Fruit fly (Drosophila melanogaster) whole organism, prepupa: ENCODE results near the gene Mfap1.

Experiments
- Blimp-1 ChIP-seq: fragments of 200-800 bp; sonication (Bioruptor generic); optimal IDR thresholded peaks from 3 replicates; lab custom pipeline; 2017; ENCODE audit warnings: missing biosample characterization, missing genetic modification characterization, mild to moderate bottlenecking, moderate library complexity, missing genetic modification reagents
- CG10631 ChIP-seq: fragments of 200-800 bp; sonication (Bioruptor generic); optimal IDR thresholded peaks from 2 replicates; lab custom pipeline; 2016; ENCODE audit warnings: missing biosample characterization, missing genetic modification characterization
- CG11762 ChIP-seq: fragments of 200-800 bp; sonication (Bioruptor generic); optimal IDR thresholded peaks from 3 replicates; lab custom pipeline; 2016; ENCODE audit warnings: missing biosample characterization, missing genetic modification characterization; ENCODE audit not compliant: insufficient read depth
- CG11902 ChIP-seq: fragments of 200-800 bp; sonication (Bioruptor generic); optimal IDR thresholded peaks from 3 replicates; lab custom pipeline; 2016; ENCODE audit warnings: missing biosample characterization, missing genetic modification characterization
- CG16779 ChIP-seq: fragments of 200-800 bp; sonication (Bioruptor generic); optimal IDR thresholded peaks from 3 replicates; lab custom pipeline; 2017; ENCODE audit warnings: missing biosample characterization, mild to moderate bottlenecking, missing genetic modification characterization
- CG31627 ChIP-seq: fragments of 200-800 bp; sonication (Bioruptor generic); optimal IDR thresholded peaks from 3 replicates; lab custom pipeline; 2016; ENCODE audit warnings: missing biosample characterization, missing genetic modification characterization
- CG3919 ChIP-seq: fragments of 200-800 bp; sonication (Bioruptor generic); optimal IDR thresholded peaks from 3 replicates; lab custom pipeline; 2016; ENCODE audit warnings: missing biosample characterization, missing genetic modification characterization
- CG6163 ChIP-seq: fragments of 200-800 bp; sonication (Bioruptor generic); IDR thresholded peaks from 3 replicates; pipeline ENCODE4 v1.3.6; 2022; ENCODE audit warnings: missing biosample characterization, missing genetic modification characterization
- CG6808 ChIP-seq: fragments of 200-800 bp; sonication (Bioruptor generic); optimal IDR thresholded peaks from 3 replicates; lab custom pipeline; 2017; ENCODE audit warnings: missing biosample characterization, missing genetic modification characterization, mild to moderate bottlenecking, moderate library complexity, missing genetic modification reagents
- CG7368 ChIP-seq: fragments of 200-800 bp; sonication (Bioruptor generic); optimal IDR thresholded peaks from 3 replicates; lab custom pipeline; 2016; ENCODE audit warnings: missing biosample characterization, missing genetic modification characterization
- CG8119 ChIP-seq: fragments of 200-800 bp; sonication (Bioruptor generic); IDR thresholded peaks from 3 replicates; pipeline ENCODE4 v1.3.6; 2022; ENCODE audit warnings: missing biosample characterization, missing genetic modification characterization
- CG8632 ChIP-seq: fragments of 200-800 bp; sonication (Bioruptor generic); optimal IDR thresholded peaks from 3 replicates; lab custom pipeline; 2016; ENCODE audit warnings: missing biosample characterization, missing genetic modification characterization
- CG9139 ChIP-seq: fragments of 200-800 bp; sonication (Bioruptor generic); optimal IDR thresholded peaks from 3 replicates; lab custom pipeline; 2017; ENCODE audit warnings: missing biosample characterization, mild to moderate bottlenecking, missing genetic modification characterization
- Eip78C ChIP-seq: fragments of 200-800 bp; sonication (Bioruptor generic); peaks from one replicate; lab custom pipeline; 2016; ENCODE audit warnings: missing biosample characterization, missing genetic modification characterization
- Eip93F ChIP-seq: fragments of 200-800 bp; sonication (Bioruptor generic); optimal IDR thresholded peaks from 2 replicates; lab custom pipeline; 2016; ENCODE audit warnings: missing biosample characterization, mild to moderate bottlenecking, missing genetic modification characterization
- Ets21C ChIP-seq: fragments of 200-800 bp; sonication (Bioruptor generic); optimal IDR thresholded peaks from 3 replicates; lab custom pipeline; 2016; ENCODE audit warnings: missing biosample characterization, missing genetic modification characterization
- Gug ChIP-seq: fragments of 200-800 bp; sonication (Bioruptor generic); IDR thresholded peaks from 2 replicates; pipeline ENCODE4 v1.3.6; 2022; ENCODE audit warnings: missing biosample characterization, missing genetic modification characterization
- Hr38 ChIP-seq: sonication (Bioruptor generic); optimal IDR thresholded peaks from 2 replicates; lab custom pipeline; 2016; ENCODE audit warnings: missing biosample characterization, missing genetic modification characterization
- OdsH ChIP-seq: fragments of 200-800 bp; sonication (Bioruptor generic); optimal IDR thresholded peaks from 3 replicates; lab custom pipeline; 2016; ENCODE audit warnings: missing biosample characterization, missing genetic modification characterization
- Smox ChIP-seq: fragments of 200-800 bp; sonication (Bioruptor generic); optimal IDR thresholded peaks from 3 replicates; lab custom pipeline; 2016; ENCODE audit warnings: missing biosample characterization, missing genetic modification characterization
- Sox102F ChIP-seq: fragments of 200-800 bp; sonication (Bioruptor generic); optimal IDR thresholded peaks from 2 replicates; lab custom pipeline; 2016; ENCODE audit warnings: missing biosample characterization, mild to moderate bottlenecking, missing genetic modification characterization
- Sox15 ChIP-seq: fragments of 200-800 bp; sonication (Bioruptor generic); optimal IDR thresholded peaks from 3 replicates; lab custom pipeline; 2016; ENCODE audit warnings: missing biosample characterization, missing genetic modification characterization
- acj6 ChIP-seq: fragments of 200-800 bp; sonication (Bioruptor generic); optimal IDR thresholded peaks from 3 replicates; lab custom pipeline; 2016; ENCODE audit warnings: missing biosample characterization, missing genetic modification characterization
- cyc ChIP-seq: fragments of 200-800 bp; sonication (Bioruptor generic); optimal IDR thresholded peaks from 3 replicates; lab custom pipeline; 2016; ENCODE audit warnings: missing biosample characterization, missing genetic modification characterization
- dac ChIP-seq: fragments of 200-800 bp; sonication (Bioruptor generic); optimal IDR thresholded peaks from 2 replicates; lab custom pipeline; 2017; ENCODE audit warnings: missing biosample characterization, mild to moderate bottlenecking, missing genetic modification characterization
- eg ChIP-seq: fragments of 200-800 bp; sonication (Bioruptor generic); IDR thresholded peaks from 3 replicates; pipeline ENCODE4 v1.3.6; 2022; ENCODE audit warnings: missing biosample characterization, missing genetic modification characterization
- esn ChIP-seq: fragments of 200-800 bp; sonication (Bioruptor generic); optimal IDR thresholded peaks from 2 replicates; lab custom pipeline; 2016; ENCODE audit warnings: missing biosample characterization, mild to moderate bottlenecking, missing genetic modification characterization, moderate library complexity
- fd59A ChIP-seq: fragments of 200-800 bp; sonication (Bioruptor generic); optimal IDR thresholded peaks from 2 replicates; lab custom pipeline; 2017; ENCODE audit warnings: missing biosample characterization, mild to moderate bottlenecking, missing genetic modification characterization, missing genetic modification reagents
- net ChIP-seq: fragments of 200-800 bp; sonication (Bioruptor generic); optimal IDR thresholded peaks from 3 replicates; lab custom pipeline; 2016; ENCODE audit warnings: missing biosample characterization, missing genetic modification characterization
- spab ChIP-seq: fragments of 200-800 bp; sonication (Bioruptor generic); optimal IDR thresholded peaks from 2 replicates; lab custom pipeline; 2017; ENCODE audit warnings: missing biosample characterization, mild to moderate bottlenecking, missing genetic modification characterization, missing genetic modification reagents
- ss ChIP-seq, 2 experiments: fragments of 200-800 bp; sonication (Bioruptor generic); optimal IDR thresholded peaks; 2 replicates in 1 of 2; 3 replicates in 1 of 2; lab custom pipeline; 2017 to 2018; ENCODE audit warnings: mild to moderate bottlenecking in 2 of 2, missing biosample characterization in 2 of 2, missing genetic modification characterization in 2 of 2, moderate library complexity in 1 of 2
- svp ChIP-seq: fragments of 200-800 bp; sonication (Bioruptor generic); peaks from one replicate; lab custom pipeline; 2016; ENCODE audit warnings: missing biosample characterization, missing genetic modification characterization
- vri ChIP-seq: fragments of 200-800 bp; sonication (Bioruptor generic); optimal IDR thresholded peaks from 3 replicates; lab custom pipeline; 2016; ENCODE audit warnings: missing biosample characterization, mild to moderate bottlenecking, missing genetic modification characterization

Mfap1 gene

dm6 chr3L:1940843-1941418 lies at the start of gene Mfap1:
Gene Mfap1 (plus strand): TSS chr3L:1941068.
- TF ChIP-seq Sox15 (GFP tag; lab: Kevin White, UChicago) (no peak), cyc (GFP tag; lab: Kevin White, UChicago) (peak; percentile 0), CG10631 (GFP tag; lab: Kevin White, UChicago) (no peak), esn (GFP tag; lab: Kevin White, UChicago) (peak; percentile 8), net (no peak), Blimp-1 (GFP tag; lab: Kevin White, UChicago) (no peak), acj6 (GFP tag; lab: Kevin White, UChicago) (no peak), Eip78C (no peak), dac (GFP tag; lab: Kevin White, UChicago) (no peak), Gug (GFP tag; lab: Robert Waterston, UW) (no peak)
- TF ChIP-seq, all 60 proteins: peak for 2

- TF ChIP-seq vri (no peak), CG3919 (GFP tag; lab: Kevin White, UChicago) (no peak), CG16779 (tag; lab: Kevin White, UChicago) (no peak), CG8119 (GFP tag; lab: Robert Waterston, UW) (no peak), OdsH (GFP tag; lab: Kevin White, UChicago) (no peak), Sox15 (GFP tag; lab: Kevin White, UChicago) (no peak), spab (GFP tag; lab: Kevin White, UChicago) (no peak), esn (GFP tag; lab: Kevin White, UChicago) (no peak), CG31627 (GFP tag; lab: Kevin White, UChicago) (no peak), Hr38 (no peak), Ets21C (no peak)
Measured at dm6 chr3L:1891914-1892313, 49.0 kb upstream of the Mfap1 start.

- no peak for TF ChIP-seq Sox102F (GFP tag; lab: Kevin White, UChicago)
- TF ChIP-seq acj6 (GFP tag; lab: Kevin White, UChicago) = peak; percentile 5
- no peak for TF ChIP-seq CG16779 (tag; lab: Kevin White, UChicago)
- TF ChIP-seq ss (GFP tag; optimal IDR thresholded peaks at IDR 0.05; lab: Kevin White, UChicago) = no peak
- no peak for TF ChIP-seq Smox (GFP tag; lab: Kevin White, UChicago)
- TF ChIP-seq CG8632 (GFP tag; lab: Kevin White, UChicago) = no peak
- TF ChIP-seq Eip78C = peak; percentile 3
- no peak for TF ChIP-seq CG11762 (GFP tag; lab: Kevin White, UChicago)
- peak; percentile 92 for TF ChIP-seq svp (GFP tag; lab: Kevin White, UChicago)
- TF ChIP-seq, all 60 proteins: peak for 3
Measured at dm6 chr3L:1897709-1898108, 43.2 kb upstream of the Mfap1 start.

- TF ChIP-seq Eip93F (no peak), Ets21C (no peak), eg (GFP tag; lab: Robert Waterston, UW) (no peak), CG9139 (GFP tag; lab: Kevin White, UChicago) (no peak), svp (GFP tag; lab: Kevin White, UChicago) (peak; percentile 11), Sox102F (GFP tag; lab: Kevin White, UChicago) (no peak), fd59A (GFP tag; lab: Kevin White, UChicago) (no peak), Smox (GFP tag; lab: Kevin White, UChicago) (no peak), CG11902 (GFP tag; lab: Kevin White, UChicago) (no peak), Hr38 (no peak), ss (GFP tag; optimal IDR thresholded peaks at IDR 0.05; lab: Kevin White, UChicago) (peak in 1 of 2 experiments; percentile 78), CG6808 (GFP tag; lab: Kevin White, UChicago) (peak; percentile 13), acj6 (GFP tag; lab: Kevin White, UChicago) (no peak), CG16779 (tag; lab: Kevin White, UChicago) (no peak), CG3919 (GFP tag; lab: Kevin White, UChicago) (no peak), CG7368 (no peak), dac (GFP tag; lab: Kevin White, UChicago) (no peak), net (no peak), CG31627 (GFP tag; lab: Kevin White, UChicago) (no peak), CG6163 (GFP tag; lab: Robert Waterston, UW) (no peak), Blimp-1 (GFP tag; lab: Kevin White, UChicago) (peak; percentile 71)
- TF ChIP-seq, all 60 proteins: peak for 4
Measured at dm6 chr3L:1899616-1900015, 41.3 kb upstream of the Mfap1 start.
